Worm (Caenorhabditis elegans): Measurements from ENCODE around the gene Y71H2B.5.

Y71H2B.5 gene

DNA sequence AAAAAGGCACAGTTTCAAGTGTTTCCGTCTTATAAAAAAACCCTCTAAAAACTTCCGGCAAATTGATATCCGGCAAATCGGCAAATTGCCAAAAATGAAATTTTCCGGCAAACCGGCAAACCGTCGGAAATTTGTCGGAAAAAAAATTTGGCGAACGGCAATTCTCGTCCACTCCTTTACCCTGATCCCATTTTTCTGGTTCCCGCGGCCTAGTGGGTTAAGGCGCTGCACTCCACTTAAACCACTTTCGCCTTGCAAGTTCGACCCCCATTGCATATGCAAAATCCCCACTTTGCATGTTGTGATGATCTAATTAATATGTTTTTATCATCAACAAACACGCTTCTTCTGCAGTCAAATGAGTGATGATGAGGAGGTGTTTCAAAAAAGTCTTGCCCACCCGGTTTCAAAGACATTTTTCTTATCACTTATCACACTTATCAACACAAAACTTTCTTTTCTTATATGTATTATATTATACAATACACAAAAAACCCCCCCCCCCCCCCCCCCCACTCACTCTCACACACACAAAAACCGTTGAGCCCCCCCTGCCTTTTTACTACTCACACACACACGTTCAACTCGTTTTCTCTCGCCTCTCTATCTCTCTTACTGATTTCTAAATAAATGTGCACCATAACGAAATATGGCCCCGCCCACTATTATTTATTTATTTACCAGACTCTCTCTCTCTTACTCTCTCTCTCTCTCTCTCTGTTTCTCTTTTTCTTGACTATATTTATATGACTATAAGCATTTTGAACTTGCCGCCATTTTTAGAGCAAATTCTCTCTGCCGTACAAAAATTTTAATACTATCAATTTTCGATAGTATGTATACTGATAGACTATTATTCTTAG lies 45.1 kb downstream of the Y71H2B.5 start:
- TF ChIP-seq pha-4 (tag; optimal IDR thresholded peaks at IDR 0.05): peak; percentile 57
- TF ChIP-seq nhr-11 (tag; optimal IDR thresholded peaks at IDR 0.05): no peak
- peak; percentile 73 for TF ChIP-seq elt-2 (tag; optimal IDR thresholded peaks at IDR 0.05)
- peak; percentile 69 for TF ChIP-seq pqm-1 (tag; optimal IDR thresholded peaks at IDR 0.05)
- TF ChIP-seq unc-62 (GFP tag; optimal IDR thresholded peaks at IDR 0.05): no peak
- no peak for TF ChIP-seq mdl-1 (tag; optimal IDR thresholded peaks at IDR 0.05)
- no peak for TF ChIP-seq snpc-4 (tag; optimal IDR thresholded peaks at IDR 0.05)

- TF ChIP-seq lin-15B (tag; optimal IDR thresholded peaks at IDR 0.05): no peak
- no peak for TF ChIP-seq elt-3 (tag; optimal IDR thresholded peaks at IDR 0.05)
- TF ChIP-seq zag-1 (tag; optimal IDR thresholded peaks at IDR 0.05): no peak
- TF ChIP-seq nhr-23 (tag; optimal IDR thresholded peaks at IDR 0.05): peak; percentile 10
- no peak for TF ChIP-seq fos-1 (tag; optimal IDR thresholded peaks at IDR 0.05)
- peak; percentile 29 for TF ChIP-seq nhr-25 (tag; optimal IDR thresholded peaks at IDR 0.05)
- no peak for TF ChIP-seq R02D3.7 (tag; optimal IDR thresholded peaks at IDR 0.05)
- TF ChIP-seq ama-1 (optimal IDR thresholded peaks at IDR 0.05): no peak
- peak; percentile 27 for TF ChIP-seq hmg-11 (tag; optimal IDR thresholded peaks at IDR 0.05)
Observed at ce11 chrIII:2656168-2656567, 48.4 kb downstream of the Y71H2B.5 start.

ce11 chrIII:2657783-2658182 lies 50.0 kb downstream of the Y71H2B.5 start, which contains the start of gene let-805:
Gene let-805, plus strand, starts transcription at chrIII:2658083.
- TF ChIP-seq fos-1 (tag; optimal IDR thresholded peaks at IDR 0.05) (no peak), elt-1 (tag; optimal IDR thresholded peaks at IDR 0.05) (no peak), sea-2 (GFP tag; optimal IDR thresholded peaks at IDR 0.05) (no peak), nhr-77 (tag; optimal IDR thresholded peaks at IDR 0.05) (no peak), lsy-12 (tag; optimal IDR thresholded peaks at IDR 0.05) (no peak), lin-15B (tag; optimal IDR thresholded peaks at IDR 0.05) (no peak), nhr-67 (tag; optimal IDR thresholded peaks at IDR 0.05) (no peak), nhr-43 (tag; optimal IDR thresholded peaks at IDR 0.05; ENCODE audit: poor library complexity, severe bottlenecking) (no peak), zag-1 (tag; optimal IDR thresholded peaks at IDR 0.05) (no peak), nhr-12 (tag; optimal IDR thresholded peaks at IDR 0.05) (no peak), nhr-25 (tag; optimal IDR thresholded peaks at IDR 0.05) (no peak), nhr-23 (tag; optimal IDR thresholded peaks at IDR 0.05) (no peak), nhr-28 (tag; optimal IDR thresholded peaks at IDR 0.05) (no peak), hmg-11 (tag; optimal IDR thresholded peaks at IDR 0.05) (no peak), skn-1 (tag; optimal IDR thresholded peaks at IDR 0.05) (no peak)

Data from whole organism, L3 larva.